Worm (Caenorhabditis elegans) whole organism, L1 larva: ENCODE measurements around the gene C44B7.5.

Experiments
- C16A3.4 ChIP-seq: fragments of 150-350 bp; optimal IDR thresholded peaks from 2 replicates; lab custom pipeline; 2014; ENCODE audit warnings: missing biosample characterization, missing genetic modification characterization
- ceh-82 ChIP-seq, 3 experiments: fragments of 150-350 bp in 1 of 3; sonication (generic microtip) in 2 of 3; optimal IDR thresholded peaks; 2 replicates each; lab custom pipeline; 2014 to 2017; ENCODE audit warnings: missing biosample characterization in 3 of 3, missing genetic modification characterization in 3 of 3
- fkh-4 ChIP-seq: sonication (generic microtip); optimal IDR thresholded peaks from 2 replicates; lab custom pipeline; 2016; ENCODE audit warnings: missing compliant biosample characterization, missing genetic modification characterization, borderline replicate concordance
- fkh-8 ChIP-seq: sonication (generic microtip); optimal IDR thresholded peaks from 2 replicates; lab custom pipeline; 2016; ENCODE audit warnings: mild to moderate bottlenecking, missing genetic modification characterization, missing compliant biosample characterization
- lsy-2 ChIP-seq, 2 experiments: fragments of 150-350 bp; optimal IDR thresholded peaks; 2 replicates each; lab custom pipeline; 2014; ENCODE audit warnings: missing biosample characterization in 2 of 2, missing genetic modification characterization in 2 of 2
- mep-1 ChIP-seq: fragments of 150-350 bp; optimal IDR thresholded peaks from 2 replicates; lab custom pipeline; 2014; ENCODE audit warnings: missing biosample characterization, missing genetic modification characterization
- nhr-11 ChIP-seq: fragments of 150-350 bp; optimal IDR thresholded peaks from 2 replicates; lab custom pipeline; 2014; ENCODE audit warnings: missing biosample characterization, missing genetic modification characterization
- pqm-1 ChIP-seq: sonication (generic microtip); optimal IDR thresholded peaks from 3 replicates; lab custom pipeline; 2017; ENCODE audit warnings: missing biosample characterization, missing genetic modification characterization
- unc-62 ChIP-seq: fragments of 150-350 bp; optimal IDR thresholded peaks from 2 replicates; lab custom pipeline; 2014; ENCODE audit warnings: missing biosample characterization, missing genetic modification reagents, missing genetic modification characterization
- unc-98 ChIP-seq: fragments of 200-800 bp; sonication (Bioruptor generic); IDR thresholded peaks from 2 replicates; pipeline ENCODE4 v1.3.6; 2022; ENCODE audit warnings: missing genetic modification characterization, missing compliant biosample characterization
- vab-15 ChIP-seq: sonication (generic microtip); optimal IDR thresholded peaks from 2 replicates; lab custom pipeline; 2017; ENCODE audit warnings: missing genotype, mild to moderate bottlenecking, missing genetic modification characterization, missing compliant biosample characterization

- no peak for TF ChIP-seq nhr-11
- TF ChIP-seq fkh-8 (tag; lab: Kevin White, UChicago), result no peak
- TF ChIP-seq unc-98 (GFP tag; lab: Robert Waterston, UW), result no peak
- no peak for TF ChIP-seq ceh-82 (tag; optimal IDR thresholded peaks at IDR 0.05; lab: Kevin White, UChicago)
- peak in 1 of 2 experiments; percentile 47 for TF ChIP-seq lsy-2 (tag; optimal IDR thresholded peaks at IDR 0.05; lab: Kevin White, UChicago)
- TF ChIP-seq pqm-1, result no peak
- TF ChIP-seq unc-62, result no peak
- no peak for TF ChIP-seq mep-1 (tag; lab: Kevin White, UChicago)
- TF ChIP-seq fkh-4 (tag; lab: Kevin White, UChicago), result no peak
- no peak for TF ChIP-seq C16A3.4 (tag; lab: Kevin White, UChicago)
- TF ChIP-seq vab-15, result no peak
Measured at ce11 chrII:6898017-6898779, 25.8 kb upstream of the C44B7.5 start, which contains the start of gene hrpl-1.
